Worm (Caenorhabditis elegans): Measurements from ENCODE around the gene slc-17.5.

- no peak for TF ChIP-seq lin-13 (GFP tag; optimal IDR thresholded peaks at IDR 0.05)
- TF ChIP-seq nhr-28 (tag; optimal IDR thresholded peaks at IDR 0.05), result no peak
- no peak for TF ChIP-seq vab-15 (tag; optimal IDR thresholded peaks at IDR 0.05)
- TF ChIP-seq mdl-1 (tag; optimal IDR thresholded peaks at IDR 0.05), result no peak
- no peak for TF ChIP-seq pqm-1 (tag; optimal IDR thresholded peaks at IDR 0.05)
- TF ChIP-seq blmp-1 (tag; optimal IDR thresholded peaks at IDR 0.05), result peak; percentile 42
- TF ChIP-seq C16A3.4 (tag; optimal IDR thresholded peaks at IDR 0.05), result no peak
- TF ChIP-seq skn-1 (tag; optimal IDR thresholded peaks at IDR 0.05), result no peak
- no peak for TF ChIP-seq efl-1 (optimal IDR thresholded peaks at IDR 0.05)
- peak in 1 of 2 experiments; percentile 80 for TF ChIP-seq efl-1 (GFP tag; optimal IDR thresholded peaks at IDR 0.05 in 1 of 2)
- no peak for TF ChIP-seq nhr-237 (tag; optimal IDR thresholded peaks at IDR 0.05)
These were observed 46.4 kb downstream of the slc-17.5 start, which contains the start of gene rol-3 for ce11 chrV:8238290-8238689.
